Worm (Caenorhabditis elegans): ENCODE data around the gene melo-3.

DNA sequence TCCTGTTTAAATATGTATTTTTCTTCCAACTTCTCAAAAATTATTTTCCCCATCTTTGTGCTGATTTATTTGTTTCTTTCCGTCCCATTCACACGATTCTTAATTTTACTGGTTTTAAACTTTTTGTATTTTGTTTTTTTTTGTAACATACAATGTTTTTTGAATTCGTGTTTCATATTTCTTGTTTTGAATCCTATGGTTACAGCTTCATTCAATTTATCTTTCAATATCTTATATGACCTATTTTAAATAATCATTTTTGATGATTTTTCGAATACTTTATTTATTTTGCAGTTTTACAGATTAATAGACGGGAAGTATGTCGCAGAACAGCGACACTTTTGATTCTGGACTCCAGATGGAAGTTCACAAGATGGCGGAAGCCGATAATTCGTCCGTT, 31.9 kb downstream of the melo-3 start, which contains the start of gene hrde-2:
- TF ChIP-seq ama-1 (optimal IDR thresholded peaks at IDR 0.05) = no peak
- no peak for TF ChIP-seq F13C5.2 (tag; optimal IDR thresholded peaks at IDR 0.05)
- TF ChIP-seq ceh-13 (GFP tag; optimal IDR thresholded peaks at IDR 0.05) = no peak
- TF ChIP-seq tra-4 (tag; optimal IDR thresholded peaks at IDR 0.05) = no peak
- no peak for TF ChIP-seq sea-1 (GFP tag; conservative IDR thresholded peaks at IDR 0.05)
- no peak for TF ChIP-seq tbx-11 (GFP tag; IDR thresholded peaks at IDR 0.05)
- no peak for TF ChIP-seq hnd-1 (tag; optimal IDR thresholded peaks at IDR 0.05)
- TF ChIP-seq ceh-36 (tag; optimal IDR thresholded peaks at IDR 0.05) = no peak
- no peak for TF ChIP-seq flt-1 (GFP tag; IDR thresholded peaks at IDR 0.05)
- TF ChIP-seq ets-7 (tag; optimal IDR thresholded peaks at IDR 0.05) = no peak
- no peak for TF ChIP-seq B0310.2 (tag; optimal IDR thresholded peaks at IDR 0.05)
- no peak for TF ChIP-seq pes-1 (GFP tag; IDR thresholded peaks at IDR 0.05)

All from whole organism, early embryonic.